Worm (Caenorhabditis elegans) whole organism, L4 larva: ENCODE results near the gene str-246.

ENCODE experiments used
- Y48G9A.11 ChIP-seq: fragments of 200-800 bp; sonication (Bioruptor generic); IDR thresholded peaks from 2 replicates; pipeline ENCODE4 v1.3.6; 2022; ENCODE audit warnings: missing genetic modification reagents, missing genetic modification characterization, missing compliant biosample characterization
- arid-1 ChIP-seq: fragments of 200-800 bp; sonication (Bioruptor generic); conservative IDR thresholded peaks from 2 replicates; pipeline ENCODE4 v1.3.6; 2022; ENCODE audit warnings: missing genetic modification reagents, missing genetic modification characterization, missing compliant biosample characterization
- attf-4 ChIP-seq: sonication (generic microtip); optimal IDR thresholded peaks from 3 replicates; lab custom pipeline; 2017; ENCODE audit warnings: missing biosample characterization, missing genetic modification characterization
- ceh-20 ChIP-seq: fragments of 200-800 bp; sonication (Bioruptor generic); IDR thresholded peaks from 2 replicates; pipeline ENCODE4 v1.3.6; 2022; ENCODE audit warnings: missing genetic modification reagents, missing genetic modification characterization, missing compliant biosample characterization
- ceh-32 ChIP-seq: sonication (generic microtip); optimal IDR thresholded peaks from 2 replicates; lab custom pipeline; 2016; ENCODE audit warnings: mild to moderate bottlenecking, missing genetic modification characterization, missing compliant biosample characterization; ENCODE audit not compliant: poor library complexity
- ceh-82 ChIP-seq: sonication (generic microtip); optimal IDR thresholded peaks from 2 replicates; lab custom pipeline; 2017; ENCODE audit warnings: missing biosample characterization, missing genetic modification characterization
- ctbp-1 ChIP-seq: fragments of 200-800 bp; sonication (Bioruptor generic); IDR thresholded peaks from 2 replicates; pipeline ENCODE4 v1.3.6; 2022; ENCODE audit warnings: missing genetic modification reagents, missing genetic modification characterization, missing compliant biosample characterization
- daf-8 ChIP-seq: fragments of 200-800 bp; sonication (Bioruptor generic); IDR thresholded peaks from 2 replicates; pipeline ENCODE4 v1.3.6; 2022; ENCODE audit warnings: missing genetic modification characterization, missing compliant biosample characterization
- dmd-8 ChIP-seq: fragments of 200-800 bp; sonication (Bioruptor generic); IDR thresholded peaks from 2 replicates; pipeline ENCODE4 v1.3.6; 2022; ENCODE audit warnings: missing genetic modification characterization, missing compliant biosample characterization
- dve-1 ChIP-seq: sonication (generic microtip); optimal IDR thresholded peaks from 2 replicates; lab custom pipeline; 2017; ENCODE audit warnings: antibody characterized with exemption, mild to moderate bottlenecking, missing genetic modification characterization, missing compliant biosample characterization; ENCODE audit not compliant: insufficient read depth
- lin-1 ChIP-seq: fragments of 200-800 bp; sonication (Bioruptor generic); IDR thresholded peaks from 2 replicates; pipeline ENCODE4 v1.3.6; 2022; ENCODE audit warnings: missing genetic modification reagents, missing genetic modification characterization, missing compliant biosample characterization
- lin-38 ChIP-seq: fragments of 200-800 bp; sonication (Bioruptor generic); IDR thresholded peaks from 2 replicates; pipeline ENCODE4 v1.3.6; 2022; ENCODE audit warnings: missing genetic modification reagents, missing genetic modification characterization, missing compliant biosample characterization
- lir-3 ChIP-seq: sonication (generic microtip); optimal IDR thresholded peaks from 2 replicates; lab custom pipeline; 2016; ENCODE audit warnings: mild to moderate bottlenecking, missing genetic modification characterization, missing compliant biosample characterization
- madf-9 ChIP-seq: fragments of 200-800 bp; sonication (Bioruptor generic); conservative IDR thresholded peaks from 2 replicates; pipeline ENCODE4 v1.3.6; 2022; ENCODE audit warnings: missing genetic modification reagents, missing genetic modification characterization, missing compliant biosample characterization
- nhr-25 ChIP-seq: sonication (generic microtip); optimal IDR thresholded peaks from 2 replicates; lab custom pipeline; 2017; ENCODE audit warnings: missing genetic modification characterization, mild to moderate bottlenecking, missing compliant biosample characterization, antibody characterized with exemption, moderate library complexity, borderline replicate concordance; ENCODE audit not compliant: insufficient read depth
- saeg-2 ChIP-seq: fragments of 200-800 bp; sonication (Bioruptor generic); IDR thresholded peaks from 2 replicates; pipeline ENCODE4 v1.3.6; 2022; ENCODE audit warnings: missing genetic modification reagents, missing genetic modification characterization, missing compliant biosample characterization
- set-16 ChIP-seq: fragments of 200-800 bp; sonication (Bioruptor generic); IDR thresholded peaks from 2 replicates; pipeline ENCODE4 v1.3.6; 2022; ENCODE audit warnings: missing genetic modification reagents, missing genetic modification characterization, missing compliant biosample characterization
- snpc-1.2 ChIP-seq: fragments of 200-800 bp; sonication (Bioruptor generic); IDR thresholded peaks from 2 replicates; pipeline ENCODE4 v1.3.6; 2022; ENCODE audit warnings: missing genetic modification reagents, missing genetic modification characterization, missing compliant biosample characterization
- vab-7 ChIP-seq: fragments of 200-800 bp; sonication (Bioruptor generic); IDR thresholded peaks from 2 replicates; pipeline ENCODE4 v1.3.6; 2022; ENCODE audit warnings: missing genetic modification reagents, missing genetic modification characterization, missing compliant biosample characterization
- ztf-7 ChIP-seq: fragments of 150-350 bp; optimal IDR thresholded peaks from 2 replicates; lab custom pipeline; 2014; ENCODE audit warnings: missing biosample characterization, missing genetic modification characterization

str-246 gene

DNA sequence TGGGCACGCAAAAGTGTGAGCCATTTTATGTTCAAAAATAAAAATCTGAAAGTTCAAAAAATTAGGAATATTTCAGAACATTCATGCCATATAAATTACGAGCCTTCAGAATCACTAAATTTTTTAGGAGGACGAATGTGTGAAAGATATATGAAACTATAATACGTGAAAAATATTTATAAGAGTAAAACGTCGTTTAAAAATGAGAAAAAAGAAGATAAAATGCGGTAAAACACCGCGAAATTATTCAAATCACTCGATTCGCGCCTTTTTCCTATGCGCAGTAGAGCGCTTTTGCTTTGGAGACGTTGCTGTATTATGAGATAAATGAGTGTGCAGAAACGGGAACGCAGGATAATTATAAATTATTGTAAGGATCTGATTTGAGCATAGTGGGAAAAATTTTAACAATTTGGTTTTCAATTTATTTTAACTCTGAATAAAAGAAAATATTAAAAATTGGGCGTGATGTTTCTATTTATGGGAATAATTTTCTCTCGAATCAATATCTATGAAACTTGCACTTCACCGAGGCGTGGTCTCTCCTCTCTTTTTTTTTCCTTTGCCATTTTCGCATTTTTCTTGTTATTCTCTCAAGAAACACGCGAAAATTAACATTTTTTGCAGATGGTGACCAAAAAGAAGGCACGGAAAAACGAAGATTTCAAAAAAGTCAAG, 41.8 kb downstream of the str-246 start, which contains the start of the genes sup-35 and Y48A6C.4 (continued):
- no peak for TF ChIP-seq ctbp-1 (GFP tag; lab: Robert Waterston, UW)
- 0 out of 2 replicates have a peak, but pooled peaks have one; percentile 43 for TF ChIP-seq arid-1 (GFP tag; lab: Robert Waterston, UW)
- no peak for TF ChIP-seq snpc-1.2 (GFP tag; lab: Robert Waterston, UW)
- TF ChIP-seq ztf-7 (tag; lab: Kevin White, UChicago): peak; percentile 67
- peak; percentile 8 for TF ChIP-seq lir-3 (tag; lab: Kevin White, UChicago)
- no peak for TF ChIP-seq attf-4 (tag; lab: Kevin White, UChicago)
- no peak for TF ChIP-seq madf-9

DNA sequence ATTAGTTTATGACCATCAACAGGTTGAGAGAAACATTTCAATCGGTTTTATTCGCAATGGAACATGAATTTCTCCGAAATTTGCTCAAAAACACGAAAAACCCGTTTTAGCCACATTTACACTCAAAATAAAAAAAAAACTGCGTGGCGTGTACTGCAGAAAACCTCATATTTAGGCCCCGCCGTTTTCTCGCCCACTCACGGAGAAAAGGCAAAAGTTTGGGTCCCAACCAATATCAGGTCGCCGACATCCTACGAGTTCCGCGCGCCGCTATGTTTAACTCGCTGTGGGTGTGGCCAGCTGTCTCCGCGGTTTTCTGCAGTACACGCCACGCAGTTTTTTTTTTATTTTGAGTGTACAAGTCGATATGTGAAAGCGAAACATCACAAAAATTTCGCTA, 46.3 kb downstream of the str-246 start:
- TF ChIP-seq daf-8 (GFP tag; lab: Robert Waterston, UW) (no peak), set-16 (GFP tag; lab: Robert Waterston, UW) (0 out of 2 replicates have a peak, but pooled peaks have one; percentile 15), vab-7 (0 out of 2 replicates have a peak, but pooled peaks have one; percentile 19), lin-1 (GFP tag; lab: Robert Waterston, UW) (no peak), Y48G9A.11 (GFP tag; lab: Robert Waterston, UW) (0 out of 2 replicates have a peak, but pooled peaks have one; percentile 18), lin-38 (GFP tag; lab: Robert Waterston, UW) (peak; percentile 49)

DNA sequence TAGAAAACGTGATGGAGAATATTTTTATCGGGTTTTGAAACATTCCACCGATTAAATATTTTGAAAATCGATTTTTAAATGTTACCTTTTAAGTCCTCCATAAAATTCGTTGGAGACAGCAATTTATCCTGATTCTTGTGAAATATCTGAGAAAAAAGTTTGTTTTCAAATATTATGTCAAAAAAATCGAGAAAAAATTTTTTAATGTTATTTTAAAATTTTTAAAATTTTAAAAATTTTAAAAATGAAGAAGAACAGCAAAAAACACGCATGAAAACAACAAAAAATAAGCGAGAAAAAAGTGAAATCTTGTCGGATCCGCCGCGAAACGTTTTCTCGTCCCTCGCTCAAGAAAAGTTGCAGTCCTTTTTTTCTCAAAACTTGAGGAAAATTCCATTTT, 50.0 kb downstream of the str-246 start, which contains the start of gene Y48A6C.8:
Y48A6C.8 (minus strand) TSS at position 101 of the 400 bp plus-strand sequence.
- TF ChIP-seq ceh-32 (tag; lab: Kevin White, UChicago) (no peak), ceh-82 (no peak), saeg-2 (GFP tag; lab: Robert Waterston, UW) (no peak), nhr-25 (no peak), vab-7 (no peak), ceh-20 (no peak), dmd-8 (GFP tag; lab: Robert Waterston, UW) (no peak), dve-1 (tag; lab: Kevin White, UChicago) (no peak)
